Worm (Caenorhabditis elegans) whole organism, L1 larva: Measurements from ENCODE around the gene serp-1.2.

Experiments
- C16A3.4 ChIP-seq: fragments of 150-350 bp; optimal IDR thresholded peaks from 2 replicates; lab custom pipeline; 2014; ENCODE audit warnings: missing biosample characterization, missing genetic modification characterization
- Y116A8C.19 ChIP-seq: sonication (generic microtip); optimal IDR thresholded peaks from 2 replicates; lab custom pipeline; 2016; ENCODE audit warnings: missing compliant biosample characterization, missing genetic modification characterization, borderline replicate concordance
- aly-2 ChIP-seq: fragments of 150-350 bp; optimal IDR thresholded peaks from 2 replicates; lab custom pipeline; 2014; ENCODE audit warnings: missing biosample characterization, missing genetic modification characterization
- ama-1 ChIP-seq: fragments of 150-350 bp; optimal IDR thresholded peaks from 2 replicates; lab custom pipeline; 2014
- blmp-1 ChIP-seq: fragments of 150-350 bp; optimal IDR thresholded peaks from 2 replicates; lab custom pipeline; 2014; ENCODE audit warnings: missing biosample characterization, missing genetic modification characterization
- ceh-63 ChIP-seq: fragments of 200-800 bp; sonication (Bioruptor generic); optimal IDR thresholded peaks from 2 replicates; lab custom pipeline; 2018; ENCODE audit warnings: mild to moderate bottlenecking, missing genetic modification characterization, missing compliant biosample characterization
- ceh-8 ChIP-seq: fragments of 200-800 bp; sonication (Bioruptor generic); optimal IDR thresholded peaks from 2 replicates; lab custom pipeline; 2018; ENCODE audit warnings: mild to moderate bottlenecking, missing genetic modification characterization, moderate library complexity, missing compliant biosample characterization
- ceh-88 ChIP-seq: fragments of 200-800 bp; sonication (Bioruptor generic); IDR thresholded peaks from 2 replicates; pipeline ENCODE4 v1.3.6; 2022; ENCODE audit warnings: missing genetic modification characterization, missing compliant biosample characterization
- ceh-90 ChIP-seq: sonication (generic microtip); optimal IDR thresholded peaks from 2 replicates; lab custom pipeline; 2016; ENCODE audit warnings: missing genetic modification characterization, missing compliant biosample characterization
- efl-3 ChIP-seq: fragments of 200-800 bp; sonication (Bioruptor generic); optimal IDR thresholded peaks from 2 replicates; lab custom pipeline; 2018; ENCODE audit warnings: mild to moderate bottlenecking, missing genetic modification characterization, missing compliant biosample characterization
- elt-2 ChIP-seq: sonication (generic microtip); optimal IDR thresholded peaks from 2 replicates; lab custom pipeline; 2016; ENCODE audit warnings: missing genetic modification characterization, mild to moderate bottlenecking, inconsistent platforms, missing compliant biosample characterization, missing genetic modification reagents
- elt-3 ChIP-seq, 6 experiments: fragments of 150-350 bp in 1 of 6; sonication (generic microtip); optimal IDR thresholded peaks; 2 replicates each; lab custom pipeline; 2017 to 2018; ENCODE audit warnings: missing biosample characterization in 6 of 6, missing genetic modification characterization in 6 of 6, inconsistent platforms in 1 of 6
- fos-1 ChIP-seq: fragments of 150-350 bp; optimal IDR thresholded peaks from 2 replicates; lab custom pipeline; 2014; ENCODE audit warnings: missing biosample characterization, missing genetic modification characterization
- grh-1 ChIP-seq: fragments of 200-800 bp; sonication (Bioruptor generic); IDR thresholded peaks from 2 replicates; pipeline ENCODE4 v1.3.6; 2022; ENCODE audit warnings: missing genetic modification reagents, missing genetic modification characterization, missing compliant biosample characterization
- hpl-2 ChIP-seq: fragments of 150-350 bp; optimal IDR thresholded peaks from 2 replicates; lab custom pipeline; 2014; ENCODE audit warnings: missing biosample characterization, missing genetic modification reagents, missing genetic modification characterization
- irx-1 ChIP-seq: sonication (generic microtip); optimal IDR thresholded peaks from 2 replicates; lab custom pipeline; 2016; ENCODE audit warnings: missing genetic modification characterization, missing compliant biosample characterization
- isw-1 ChIP-seq: fragments of 200-800 bp; sonication (Bioruptor generic); IDR thresholded peaks from 2 replicates; pipeline ENCODE4 v1.3.6; 2022; ENCODE audit warnings: missing genetic modification characterization, missing compliant biosample characterization
- jun-1 ChIP-seq: fragments of 150-350 bp; optimal IDR thresholded peaks from 2 replicates; lab custom pipeline; 2014; ENCODE audit warnings: missing biosample characterization, missing genetic modification reagents, missing genetic modification characterization
- lin-14 ChIP-seq: fragments of 200-800 bp; sonication (Bioruptor generic); optimal IDR thresholded peaks from 2 replicates; lab custom pipeline; 2018; ENCODE audit warnings: mild to moderate bottlenecking, missing genetic modification characterization, moderate library complexity, missing compliant biosample characterization
- lin-15B ChIP-seq: fragments of 150-350 bp; sonication (generic microtip); optimal IDR thresholded peaks from 3 replicates; lab custom pipeline; 2014; ENCODE audit warnings: missing biosample characterization, missing genetic modification characterization
- lin-35 ChIP-seq, 2 experiments: fragments of 150-350 bp; optimal IDR thresholded peaks; 2 replicates each; lab custom pipeline; 2014; ENCODE audit warnings: missing biosample characterization in 2 of 2, missing genetic modification characterization in 2 of 2, missing genetic modification reagents in 2 of 2
- lin-39 ChIP-seq: fragments of 150-350 bp; optimal IDR thresholded peaks from 2 replicates; lab custom pipeline; 2014; ENCODE audit warnings: missing biosample characterization, missing genetic modification reagents, missing genetic modification characterization
- lsy-2 ChIP-seq, 2 experiments: fragments of 150-350 bp; optimal IDR thresholded peaks; 2 replicates each; lab custom pipeline; 2014; ENCODE audit warnings: missing biosample characterization in 2 of 2, missing genetic modification characterization in 2 of 2
- mab-9 ChIP-seq: fragments of 200-800 bp; sonication (Bioruptor generic); IDR thresholded peaks from 2 replicates; pipeline ENCODE4 v1.3.6; 2022; ENCODE audit warnings: missing genetic modification reagents, missing genetic modification characterization, missing compliant biosample characterization
- mef-2 ChIP-seq: fragments of 150-350 bp; optimal IDR thresholded peaks from 2 replicates; lab custom pipeline; 2014; ENCODE audit warnings: missing biosample characterization, missing genetic modification characterization
- nhr-12 ChIP-seq: sonication (generic microtip); optimal IDR thresholded peaks from 2 replicates; lab custom pipeline; 2017; ENCODE audit warnings: missing biosample characterization, missing genetic modification characterization
- nhr-19 ChIP-seq: fragments of 200-800 bp; sonication (Bioruptor generic); conservative IDR thresholded peaks from 2 replicates; pipeline ENCODE4 v1.3.6; 2022; ENCODE audit warnings: missing genetic modification characterization, missing compliant biosample characterization
- nhr-20 ChIP-seq: sonication (generic microtip); optimal IDR thresholded peaks from 2 replicates; lab custom pipeline; 2016; ENCODE audit warnings: mild to moderate bottlenecking, missing genetic modification characterization, missing compliant biosample characterization
- nhr-71 ChIP-seq: sonication (generic microtip); optimal IDR thresholded peaks from 2 replicates; lab custom pipeline; 2016; ENCODE audit warnings: mild to moderate bottlenecking, missing genetic modification characterization, moderate library complexity, missing compliant biosample characterization
- nhr-76 ChIP-seq: sonication (generic microtip); optimal IDR thresholded peaks from 2 replicates; lab custom pipeline; 2017; ENCODE audit warnings: missing biosample characterization, missing genetic modification characterization
- nhr-84 ChIP-seq: sonication (generic microtip); optimal IDR thresholded peaks from 2 replicates; lab custom pipeline; 2017; ENCODE audit warnings: missing biosample characterization, missing genetic modification characterization
- nhr-85 ChIP-seq: sonication (generic microtip); peaks from one replicate; lab custom pipeline; 2016; ENCODE audit warnings: missing genetic modification characterization, inconsistent platforms, missing compliant biosample characterization
- nhr-90 ChIP-seq: sonication (generic microtip); optimal IDR thresholded peaks from 2 replicates; lab custom pipeline; 2016; ENCODE audit warnings: mild to moderate bottlenecking, missing genetic modification characterization, missing compliant biosample characterization; ENCODE audit not compliant: poor library complexity
- pag-3 ChIP-seq: sonication (generic microtip); optimal IDR thresholded peaks from 2 replicates; lab custom pipeline; 2017; ENCODE audit warnings: missing genetic modification characterization, mild to moderate bottlenecking, missing compliant biosample characterization, antibody characterized with exemption, borderline replicate concordance; ENCODE audit not compliant: insufficient read depth
- pax-3 ChIP-seq: fragments of 200-800 bp; sonication (Bioruptor generic); optimal IDR thresholded peaks from 2 replicates; lab custom pipeline; 2018; ENCODE audit warnings: mild to moderate bottlenecking, missing genetic modification characterization, moderate library complexity, missing compliant biosample characterization
- pqm-1 ChIP-seq: sonication (generic microtip); optimal IDR thresholded peaks from 3 replicates; lab custom pipeline; 2017; ENCODE audit warnings: missing biosample characterization, missing genetic modification characterization
- skn-1 ChIP-seq: fragments of 150-350 bp; optimal IDR thresholded peaks from 2 replicates; lab custom pipeline; 2014; ENCODE audit warnings: missing biosample characterization, missing genetic modification characterization
- snpc-4 ChIP-seq: fragments of 150-350 bp; optimal IDR thresholded peaks from 2 replicates; lab custom pipeline; 2014; ENCODE audit warnings: missing biosample characterization, missing genetic modification characterization
- snu-23 ChIP-seq: sonication (generic microtip); optimal IDR thresholded peaks from 2 replicates; lab custom pipeline; 2016; ENCODE audit warnings: missing genetic modification characterization, missing compliant biosample characterization
- sox-4 ChIP-seq: sonication (generic microtip); optimal IDR thresholded peaks from 2 replicates; lab custom pipeline; 2016; ENCODE audit warnings: missing genetic modification characterization, missing compliant biosample characterization
- sptf-1 ChIP-seq: fragments of 150-350 bp; optimal IDR thresholded peaks from 2 replicates; lab custom pipeline; 2014; ENCODE audit warnings: missing biosample characterization, missing genetic modification characterization
- sup-37 ChIP-seq: fragments of 200-800 bp; sonication (Bioruptor generic); optimal IDR thresholded peaks from 2 replicates; lab custom pipeline; 2018; ENCODE audit warnings: mild to moderate bottlenecking, missing genetic modification characterization, missing compliant biosample characterization
- swsn-7 ChIP-seq: sonication (generic microtip); optimal IDR thresholded peaks from 2 replicates; lab custom pipeline; 2016; ENCODE audit warnings: missing genetic modification characterization, missing compliant biosample characterization
- unc-130 ChIP-seq: fragments of 150-350 bp; optimal IDR thresholded peaks from 2 replicates; lab custom pipeline; 2017; ENCODE audit warnings: missing biosample characterization, missing genetic modification characterization, inconsistent platforms
- unc-30 ChIP-seq: sonication (generic microtip); optimal IDR thresholded peaks from 2 replicates; lab custom pipeline; 2017; ENCODE audit warnings: missing biosample characterization, missing genetic modification characterization
- unc-62 ChIP-seq: fragments of 150-350 bp; optimal IDR thresholded peaks from 2 replicates; lab custom pipeline; 2014; ENCODE audit warnings: missing biosample characterization, missing genetic modification reagents, missing genetic modification characterization
- unc-86 ChIP-seq: sonication (generic microtip); optimal IDR thresholded peaks from 2 replicates; lab custom pipeline; 2016; ENCODE audit warnings: missing genetic modification characterization, missing compliant biosample characterization
- vab-15 ChIP-seq: sonication (generic microtip); optimal IDR thresholded peaks from 2 replicates; lab custom pipeline; 2017; ENCODE audit warnings: missing genotype, mild to moderate bottlenecking, missing genetic modification characterization, missing compliant biosample characterization
- xbp-1 ChIP-seq: sonication (generic microtip); optimal IDR thresholded peaks from 2 replicates; lab custom pipeline; 2016; ENCODE audit warnings: missing genetic modification characterization, missing compliant biosample characterization
- zag-1 ChIP-seq: fragments of 150-350 bp; optimal IDR thresholded peaks from 2 replicates; lab custom pipeline; 2014; ENCODE audit warnings: missing biosample characterization, missing genetic modification characterization

The serp-1.2 gene

ce11 chrIV:8223055-8223454 is 2.4 kb upstream of the serp-1.2 start:
- TF ChIP-seq elt-2 (tag; lab: Kevin White, UChicago) (peak; percentile 59), sptf-1 (tag; lab: Kevin White, UChicago) (no peak)

- no peak for TF ChIP-seq unc-130
- TF ChIP-seq zag-1 (tag; lab: Kevin White, UChicago) = no peak
- TF ChIP-seq ceh-88 = no peak
- peak; percentile 43 for TF ChIP-seq nhr-85 (tag; lab: Kevin White, UChicago)
- TF ChIP-seq isw-1 = no peak
- no peak for TF ChIP-seq fos-1 (tag; lab: Kevin White, UChicago)
These were observed 1.0 kb downstream of the serp-1.2 start for ce11 chrIV:8226474-8226873.

- no peak for TF ChIP-seq nhr-12 (tag; lab: Kevin White, UChicago)
- no peak for TF ChIP-seq efl-3
- no peak for TF ChIP-seq nhr-76 (tag; lab: Kevin White, UChicago)
- TF ChIP-seq grh-1 (GFP tag; lab: Robert Waterston, UW) = no peak
- no peak for TF ChIP-seq C16A3.4 (tag; lab: Kevin White, UChicago)
- TF ChIP-seq pax-3 (tag; lab: Kevin White, UChicago) = no peak
- TF ChIP-seq unc-62 = no peak
- no peak for TF ChIP-seq blmp-1 (tag; lab: Kevin White, UChicago)
- no peak for TF ChIP-seq unc-86 (tag; lab: Kevin White, UChicago)
- no peak for TF ChIP-seq fos-1 (tag; lab: Kevin White, UChicago)
- no peak for TF ChIP-seq lin-15B (tag; lab: Kevin White, UChicago)
- no peak for TF ChIP-seq pqm-1 (tag; lab: Kevin White, UChicago)
- no peak for TF ChIP-seq Y116A8C.19
- no peak for TF ChIP-seq skn-1 (tag; lab: Kevin White, UChicago)
- no peak for TF ChIP-seq unc-130
- no peak for TF ChIP-seq lin-39 (tag; lab: Kevin White, UChicago)
- TF ChIP-seq swsn-7 (tag; lab: Kevin White, UChicago) = peak; percentile 51
- no peak for TF ChIP-seq ceh-90
- TF ChIP-seq isw-1 = no peak
- no peak for TF ChIP-seq vab-15 (tag; lab: Kevin White, UChicago)
- peak in 1 of 2 experiments; percentile 56 for TF ChIP-seq lin-35 (GFP tag; optimal IDR thresholded peaks at IDR 0.05; lab: Kevin White, UChicago)
- no peak for TF ChIP-seq ceh-63 (GFP tag; lab: Kevin White, UChicago)
- no peak for TF ChIP-seq sox-4 (tag; lab: Kevin White, UChicago)
- TF ChIP-seq irx-1 = no peak
- TF ChIP-seq nhr-20 (tag; lab: Kevin White, UChicago) = peak; percentile 87
- peak in 2 of 6 experiments; percentile 20 to 22 for TF ChIP-seq elt-3 (tag; optimal IDR thresholded peaks at IDR 0.05; lab: Kevin White, UChicago)
- no peak for TF ChIP-seq zag-1 (tag; lab: Kevin White, UChicago)
- TF ChIP-seq jun-1 = peak; percentile 59
- TF ChIP-seq nhr-84 (tag; lab: Kevin White, UChicago) = no peak
- TF ChIP-seq nhr-90 = peak; percentile 66
- TF ChIP-seq ceh-8 (GFP tag; lab: Kevin White, UChicago) = no peak
- peak; percentile 68 for TF ChIP-seq nhr-71 (tag; lab: Kevin White, UChicago)
- TF ChIP-seq hpl-2 (GFP tag; lab: Kevin White, UChicago) = peak; percentile 16
- TF ChIP-seq unc-30 (tag; lab: Kevin White, UChicago) = no peak
- TF ChIP-seq mab-9 (GFP tag; lab: Robert Waterston, UW) = no peak
- TF ChIP-seq sup-37 (GFP tag; lab: Kevin White, UChicago) = peak; percentile 11
- TF ChIP-seq snu-23 = peak; percentile 43
- no peak for TF ChIP-seq snpc-4 (tag; lab: Kevin White, UChicago)
- TF ChIP-seq lin-14 (GFP tag; lab: Kevin White, UChicago) = peak; percentile 82
- peak; percentile 24 for TF ChIP-seq nhr-19
- TF ChIP-seq ama-1 = no peak
- peak; percentile 76 for TF ChIP-seq elt-2 (tag; lab: Kevin White, UChicago)
- no peak for TF ChIP-seq mef-2 (tag; lab: Kevin White, UChicago)
- peak in 1 of 2 experiments; percentile 35 for TF ChIP-seq lsy-2 (tag; optimal IDR thresholded peaks at IDR 0.05; lab: Kevin White, UChicago)
- TF ChIP-seq aly-2 (tag; lab: Kevin White, UChicago) = no peak
- peak; percentile 20 for TF ChIP-seq xbp-1 (tag; lab: Kevin White, UChicago)
- no peak for TF ChIP-seq pag-3 (tag; lab: Kevin White, UChicago)
These were observed 4.0 kb downstream of the serp-1.2 start for ce11 chrIV:8229523-8229922.
